Worm (Caenorhabditis elegans): ENCODE results near the gene F44B9.5.

- TF ChIP-seq R02D3.7 (tag; optimal IDR thresholded peaks at IDR 0.05) (no peak), nhr-23 (tag; optimal IDR thresholded peaks at IDR 0.05) (no peak), ceh-16 (tag; optimal IDR thresholded peaks at IDR 0.05) (no peak), nhr-237 (tag; optimal IDR thresholded peaks at IDR 0.05) (no peak), lin-13 (GFP tag; optimal IDR thresholded peaks at IDR 0.05) (no peak), snpc-4 (tag; optimal IDR thresholded peaks at IDR 0.05) (no peak), dmd-4 (tag; optimal IDR thresholded peaks at IDR 0.05) (no peak), ceh-82 (tag; optimal IDR thresholded peaks at IDR 0.05) (no peak), unc-62 (GFP tag; optimal IDR thresholded peaks at IDR 0.05) (no peak), elt-3 (tag; optimal IDR thresholded peaks at IDR 0.05) (no peak), ztf-11 (tag; optimal IDR thresholded peaks at IDR 0.05) (no peak), ama-1 (optimal IDR thresholded peaks at IDR 0.05) (no peak)
These were observed 43.7 kb downstream of the F44B9.5 start for ce11 chrIII:7972687-7973086.
